Worm (Caenorhabditis elegans): Measurements from ENCODE around the gene C25E10.13.

C25E10.13 gene

ce11 chrV:9054771-9055170 lies 4.8 kb upstream of the C25E10.13 start, which contains the start of gene swm-1:
Gene swm-1 (minus strand): TSS chrV:9054871.
- TF ChIP-seq lir-1 (GFP tag; conservative IDR thresholded peaks at IDR 0.05) (no peak), ztf-28 (GFP tag; IDR thresholded peaks at IDR 0.05) (no peak), ekl-4 (GFP tag; IDR thresholded peaks at IDR 0.05) (no peak), C06A6.2 (GFP tag; conservative IDR thresholded peaks at IDR 0.05) (no peak), B0261.1 (tag; optimal IDR thresholded peaks at IDR 0.05) (no peak), him-1 (tag; optimal IDR thresholded peaks at IDR 0.05) (no peak), sea-2 (GFP tag; IDR thresholded peaks at IDR 0.05) (no peak), tbp1 (GFP tag; optimal IDR thresholded peaks at IDR 0.05) (no peak)

ce11 chrV:9055644-9056043 lies 3.9 kb upstream of the C25E10.13 start:
- TF ChIP-seq ztf-3 (GFP tag; optimal IDR thresholded peaks at IDR 0.05), result no peak
- TF ChIP-seq B0019.2 (GFP tag; conservative IDR thresholded peaks at IDR 0.05), result no peak
- no peak for TF ChIP-seq ceh-91 (GFP tag; IDR thresholded peaks at IDR 0.05)
- no peak for TF ChIP-seq bed-1 (GFP tag; IDR thresholded peaks at IDR 0.05)
- TF ChIP-seq pbrm-1 (GFP tag; IDR thresholded peaks at IDR 0.05), result no peak
- TF ChIP-seq lsl-1 (GFP tag; optimal IDR thresholded peaks at IDR 0.05), result no peak

ce11 chrV:9056253-9056652 lies 3.3 kb upstream of the C25E10.13 start, which contains the start of gene C25E10.10:
Gene C25E10.10 (minus strand): TSS chrV:9056353.
- TF ChIP-seq madf-6 (GFP tag; IDR thresholded peaks at IDR 0.05) (no peak), ztf-6 (GFP tag; IDR thresholded peaks at IDR 0.05) (no peak), attf-5 (GFP tag; optimal IDR thresholded peaks at IDR 0.05) (no peak), Y79H2A.3 (GFP tag; conservative IDR thresholded peaks at IDR 0.05) (no peak), F23B12.7 (tag; optimal IDR thresholded peaks at IDR 0.05; ENCODE audit: insufficient read depth) (no peak), rpc-1 (optimal IDR thresholded peaks at IDR 0.05) (no peak), rpc-1 (tag; optimal IDR thresholded peaks at IDR 0.05) (no peak), dpff-1 (tag; optimal IDR thresholded peaks at IDR 0.05) (no peak), hlh-26 (GFP tag; conservative IDR thresholded peaks at IDR 0.05) (no peak), sdz-38 (tag; optimal IDR thresholded peaks at IDR 0.05) (no peak), madf-8 (GFP tag; conservative IDR thresholded peaks at IDR 0.05) (no peak), F37B4.10 (GFP tag; IDR thresholded peaks at IDR 0.05) (no peak), fkh-3 (tag; optimal IDR thresholded peaks at IDR 0.05) (no peak), F10E7.11 (tag; optimal IDR thresholded peaks at IDR 0.05) (no peak), nfyb-1 (GFP tag; IDR thresholded peaks at IDR 0.05) (no peak), dox-1 (GFP tag; IDR thresholded peaks at IDR 0.05) (no peak), ZK185.1 (tag; optimal IDR thresholded peaks at IDR 0.05; ENCODE audit: poor library complexity, severe bottlenecking) (no peak), efl-1 (GFP tag; optimal IDR thresholded peaks at IDR 0.05) (no peak), ceh-100 (GFP tag; IDR thresholded peaks at IDR 0.05) (no peak), hmg-1.2 (GFP tag; IDR thresholded peaks at IDR 0.05) (no peak)

- TF ChIP-seq Y56A3A.18 (GFP tag; IDR thresholded peaks at IDR 0.05) (no peak), lag-1 (GFP tag; IDR thresholded peaks at IDR 0.05) (no peak), die-1 (tag; optimal IDR thresholded peaks at IDR 0.05) (no peak), Y67H2A.10 (GFP tag; conservative IDR thresholded peaks at IDR 0.05) (no peak), egl-44 (GFP tag; IDR thresholded peaks at IDR 0.05) (no peak), hmg-1.2 (GFP tag; IDR thresholded peaks at IDR 0.05) (no peak), Y53G8AR.9 (GFP tag; conservative IDR thresholded peaks at IDR 0.05) (no peak), attf-3 (GFP tag; conservative IDR thresholded peaks at IDR 0.05) (no peak), mes-4 (tag; optimal IDR thresholded peaks at IDR 0.05) (no peak), unc-62 (GFP tag; optimal IDR thresholded peaks at IDR 0.05) (no peak), mcd-1 (GFP tag; IDR thresholded peaks at IDR 0.05) (no peak)
These were observed 896 bp upstream of the C25E10.13 start, which contains the start of gene C25E10.11 for ce11 chrV:9058627-9059026. Gene C25E10.11 (minus strand): TSS chrV:9058727.
